Worm (Caenorhabditis elegans) whole organism, L2 larva: ENCODE data around the gene nmr-1.

Experiments
- F13H6.1 ChIP-seq: sonication (generic microtip); optimal IDR thresholded peaks from 2 replicates; lab custom pipeline; 2016; ENCODE audit warnings: missing genetic modification characterization, missing compliant biosample characterization
- aly-2 ChIP-seq: fragments of 150-350 bp; optimal IDR thresholded peaks from 2 replicates; lab custom pipeline; 2014; ENCODE audit warnings: missing biosample characterization, missing genetic modification characterization
- ama-1 ChIP-seq: fragments of 150-350 bp; optimal IDR thresholded peaks from 2 replicates; lab custom pipeline; 2018; ENCODE audit warnings: inconsistent platforms
- ceh-82 ChIP-seq: fragments of 150-350 bp; optimal IDR thresholded peaks from 2 replicates; lab custom pipeline; 2014; ENCODE audit warnings: missing biosample characterization, missing genetic modification characterization
- crh-2 ChIP-seq: sonication (generic microtip); optimal IDR thresholded peaks from 2 replicates; lab custom pipeline; 2017; ENCODE audit warnings: missing biosample characterization, missing genetic modification characterization
- fos-1 ChIP-seq: fragments of 150-350 bp; optimal IDR thresholded peaks from 2 replicates; lab custom pipeline; 2014; ENCODE audit warnings: missing biosample characterization, missing genetic modification characterization
- lin-13 ChIP-seq: fragments of 150-350 bp; optimal IDR thresholded peaks from 2 replicates; lab custom pipeline; 2014; ENCODE audit warnings: missing biosample characterization, missing genetic modification reagents, missing genetic modification characterization
- mdl-1 ChIP-seq, 2 experiments: fragments of 150-350 bp in 1 of 2; sonication (generic microtip) in 1 of 2; optimal IDR thresholded peaks; 2 replicates each; lab custom pipeline; 2017; ENCODE audit warnings: missing biosample characterization in 2 of 2, missing genetic modification characterization in 2 of 2
- nhr-11 ChIP-seq: fragments of 150-350 bp; optimal IDR thresholded peaks from 2 replicates; lab custom pipeline; 2014; ENCODE audit warnings: missing biosample characterization, missing genetic modification characterization
- nhr-129 ChIP-seq: fragments of 150-350 bp; optimal IDR thresholded peaks from 2 replicates; lab custom pipeline; 2014; ENCODE audit warnings: missing biosample characterization, missing genetic modification characterization
- nhr-25 ChIP-seq: fragments of 150-350 bp; sonication (generic microtip); optimal IDR thresholded peaks from 3 replicates; lab custom pipeline; 2014; ENCODE audit warnings: missing biosample characterization, missing genetic modification characterization
- snpc-4 ChIP-seq: fragments of 150-350 bp; optimal IDR thresholded peaks from 2 replicates; lab custom pipeline; 2014; ENCODE audit warnings: missing biosample characterization, missing genetic modification characterization
- unc-62 ChIP-seq: fragments of 150-350 bp; optimal IDR thresholded peaks from 2 replicates; lab custom pipeline; 2014; ENCODE audit warnings: missing biosample characterization, missing genetic modification reagents, missing genetic modification characterization
- zag-1 ChIP-seq: fragments of 150-350 bp; optimal IDR thresholded peaks from 2 replicates; lab custom pipeline; 2014; ENCODE audit warnings: missing biosample characterization, missing genetic modification characterization

DNA sequence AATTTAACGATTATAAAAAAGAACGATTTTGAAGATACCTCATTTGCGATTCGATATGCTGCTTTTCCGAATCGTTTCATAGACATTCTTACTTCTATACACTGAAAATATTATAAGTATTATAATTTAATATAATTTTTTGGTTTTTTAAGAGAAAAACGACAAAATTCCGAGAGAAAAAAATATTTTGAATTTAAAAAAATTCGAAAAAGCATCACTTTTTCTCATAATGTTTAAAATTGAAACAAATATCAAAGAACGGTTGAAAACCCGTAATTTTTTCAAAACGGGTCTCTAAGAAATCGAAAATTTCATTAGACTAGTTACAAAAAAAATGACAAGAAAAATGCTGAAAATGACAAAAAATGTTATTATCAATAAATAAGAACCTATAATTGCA is 50.8 kb downstream of the nmr-1 start, which contains the start of gene pink-1:
- TF ChIP-seq F13H6.1 (tag; lab: Kevin White, UChicago): no peak
- no peak for TF ChIP-seq fos-1 (tag; lab: Kevin White, UChicago)
- TF ChIP-seq crh-2: no peak
- TF ChIP-seq mdl-1 (tag; optimal IDR thresholded peaks at IDR 0.05; lab: Kevin White, UChicago): no peak
- no peak for TF ChIP-seq nhr-25
- TF ChIP-seq snpc-4 (tag; lab: Kevin White, UChicago): no peak
- no peak for TF ChIP-seq nhr-129 (tag; lab: Kevin White, UChicago)
- no peak for TF ChIP-seq ama-1 (lab: Kevin White, UChicago)
- no peak for TF ChIP-seq ceh-82 (tag; lab: Kevin White, UChicago)
- TF ChIP-seq unc-62 (GFP tag; lab: Kevin White, UChicago): no peak
- no peak for TF ChIP-seq lin-13
- TF ChIP-seq nhr-11 (tag; lab: Kevin White, UChicago): no peak
- no peak for TF ChIP-seq aly-2
- no peak for TF ChIP-seq zag-1 (tag; lab: Kevin White, UChicago)
